Worm (Caenorhabditis elegans) whole organism, L2 larva: ENCODE data around the gene Y73B6BL.31.

Source experiments
- C34F6.9 ChIP-seq: fragments of 150-350 bp; optimal IDR thresholded peaks from 2 replicates; lab custom pipeline; 2014; ENCODE audit warnings: missing biosample characterization, missing genetic modification characterization
- aly-2 ChIP-seq: fragments of 150-350 bp; optimal IDR thresholded peaks from 2 replicates; lab custom pipeline; 2014; ENCODE audit warnings: missing biosample characterization, missing genetic modification characterization
- blmp-1 ChIP-seq: sonication (generic microtip); optimal IDR thresholded peaks from 2 replicates; lab custom pipeline; 2017; ENCODE audit warnings: missing genetic modification characterization, mild to moderate bottlenecking, missing compliant biosample characterization, antibody characterized with exemption, moderate library complexity; ENCODE audit not compliant: insufficient read depth
- ceh-82 ChIP-seq: fragments of 150-350 bp; optimal IDR thresholded peaks from 2 replicates; lab custom pipeline; 2014; ENCODE audit warnings: missing biosample characterization, missing genetic modification characterization
- crh-2 ChIP-seq: sonication (generic microtip); optimal IDR thresholded peaks from 2 replicates; lab custom pipeline; 2017; ENCODE audit warnings: missing biosample characterization, missing genetic modification characterization
- elt-1 ChIP-seq: fragments of 150-350 bp; optimal IDR thresholded peaks from 2 replicates; lab custom pipeline; 2014; ENCODE audit warnings: missing biosample characterization, missing genetic modification characterization
- elt-3 ChIP-seq: sonication (generic microtip); optimal IDR thresholded peaks from 2 replicates; lab custom pipeline; 2017; ENCODE audit warnings: missing biosample characterization, missing genetic modification characterization
- lsy-2 ChIP-seq, 2 experiments: fragments of 150-350 bp in 1 of 2; sonication (generic microtip) in 1 of 2; optimal IDR thresholded peaks; 2 replicates each; lab custom pipeline; 2014 to 2017; ENCODE audit warnings: missing biosample characterization in 2 of 2, missing genetic modification characterization in 2 of 2
- nhr-77 ChIP-seq: fragments of 150-350 bp; optimal IDR thresholded peaks from 2 replicates; lab custom pipeline; 2014; ENCODE audit warnings: missing biosample characterization, missing genetic modification characterization
- skn-1 ChIP-seq: sonication (generic microtip); optimal IDR thresholded peaks from 2 replicates; lab custom pipeline; 2017; ENCODE audit warnings: missing biosample characterization, missing genetic modification characterization
- sma-9 ChIP-seq, 2 experiments: fragments of 150-350 bp in 1 of 2; sonication (generic microtip) in 1 of 2; optimal IDR thresholded peaks; 2 replicates each; lab custom pipeline; 2014 to 2016; ENCODE audit warnings: missing genetic modification characterization in 2 of 2, mild to moderate bottlenecking in 1 of 2, missing biosample characterization in 1 of 2, missing compliant biosample characterization in 1 of 2, missing genetic modification reagents in 1 of 2, moderate library complexity in 1 of 2
- unc-39 ChIP-seq: fragments of 150-350 bp; optimal IDR thresholded peaks from 2 replicates; lab custom pipeline; 2014; ENCODE audit warnings: missing biosample characterization, missing genetic modification characterization
- unc-62 ChIP-seq: fragments of 150-350 bp; optimal IDR thresholded peaks from 2 replicates; lab custom pipeline; 2014; ENCODE audit warnings: missing biosample characterization, missing genetic modification reagents, missing genetic modification characterization

DNA sequence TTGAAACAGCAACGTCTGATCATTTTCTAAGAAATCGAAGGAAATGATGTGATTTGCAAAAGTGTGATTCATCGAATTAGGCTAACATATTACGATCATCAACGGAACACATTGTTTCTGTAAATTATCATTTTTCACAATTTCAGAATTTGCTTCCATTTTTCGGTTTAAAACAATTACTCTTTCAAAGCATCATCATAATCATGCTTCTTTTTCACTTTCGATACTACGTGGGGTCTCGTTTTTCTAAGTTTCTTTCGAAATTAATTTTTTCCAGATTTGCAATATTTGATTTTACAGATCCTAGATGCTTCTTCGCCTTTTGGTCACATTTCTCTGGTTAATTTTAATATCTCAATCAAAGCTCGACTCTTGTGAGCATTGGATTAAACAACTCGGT is 38.5 kb downstream of the Y73B6BL.31 start, which contains the start of gene tyr-6:
- TF ChIP-seq lsy-2 (tag; optimal IDR thresholded peaks at IDR 0.05; lab: Kevin White, UChicago), result no peak
- TF ChIP-seq nhr-77 (tag; lab: Kevin White, UChicago), result no peak
- TF ChIP-seq elt-3 (tag; lab: Kevin White, UChicago), result no peak
- TF ChIP-seq ceh-82 (tag; lab: Kevin White, UChicago), result no peak
- no peak for TF ChIP-seq elt-1
- no peak for TF ChIP-seq sma-9 (GFP tag; optimal IDR thresholded peaks at IDR 0.05; lab: Kevin White, UChicago)
- TF ChIP-seq sma-9 (tag; optimal IDR thresholded peaks at IDR 0.05; lab: Kevin White, UChicago), result no peak
- TF ChIP-seq unc-39 (tag; lab: Kevin White, UChicago), result no peak
- no peak for TF ChIP-seq unc-62 (GFP tag; lab: Kevin White, UChicago)
- TF ChIP-seq crh-2, result no peak
- TF ChIP-seq aly-2 (tag; lab: Kevin White, UChicago), result no peak
- no peak for TF ChIP-seq skn-1 (tag; lab: Kevin White, UChicago)
- TF ChIP-seq C34F6.9, result no peak
- TF ChIP-seq blmp-1 (tag; lab: Kevin White, UChicago), result no peak
